Worm (Caenorhabditis elegans) whole organism, L4/young adult: ENCODE data around the gene T04A11.1.

Experiments used
- W03F9.2 ChIP-seq: fragments of 150-350 bp; optimal IDR thresholded peaks from 2 replicates; lab custom pipeline; 2014; ENCODE audit warnings: missing biosample characterization, missing genetic modification characterization
- dao-5 ChIP-seq: sonication (generic microtip); optimal IDR thresholded peaks from 2 replicates; lab custom pipeline; 2016; ENCODE audit warnings: missing genotype, missing genetic modification characterization, moderate library complexity, missing compliant biosample characterization
- him-1 ChIP-seq: sonication (generic microtip); optimal IDR thresholded peaks from 2 replicates; lab custom pipeline; 2016; ENCODE audit warnings: missing genotype, missing genetic modification reagents, missing genetic modification characterization, missing compliant biosample characterization

T04A11.1 gene

ce11 chrIV:12429504-12429903 lies 47.3 kb downstream of the T04A11.1 start:
- TF ChIP-seq him-1 (tag; lab: Kevin White, UChicago), result no peak

ce11 chrIV:12428467-12428866 lies 48.4 kb downstream of the T04A11.1 start, which contains the start of gene col-130:
Gene col-130, minus strand, starts transcription at chrIV:12428516.
- TF ChIP-seq dao-5 (tag; lab: Kevin White, UChicago), result no peak
- no peak for TF ChIP-seq W03F9.2 (tag; lab: Kevin White, UChicago)
- TF ChIP-seq him-1 (tag; lab: Kevin White, UChicago), result no peak

ce11 chrIV:12427687-12428284 lies 49.1 kb downstream of the T04A11.1 start:
- TF ChIP-seq him-1 (tag; lab: Kevin White, UChicago) (no peak), W03F9.2 (tag; lab: Kevin White, UChicago) (no peak), dao-5 (tag; lab: Kevin White, UChicago) (no peak)

ce11 chrIV:12425595-12425994 lies 51.2 kb downstream of the T04A11.1 start:
- TF ChIP-seq W03F9.2 (tag; lab: Kevin White, UChicago) (no peak), him-1 (tag; lab: Kevin White, UChicago) (no peak), dao-5 (tag; lab: Kevin White, UChicago) (no peak)
